Worm (Caenorhabditis elegans) whole organism, late embryonic: ENCODE data around the gene vha-14.

Source experiments
- ama-1 ChIP-seq: fragments of 150-350 bp; optimal IDR thresholded peaks from 2 replicates; lab custom pipeline; 2014
- ceh-2 ChIP-seq: sonication (generic microtip); optimal IDR thresholded peaks from 2 replicates; lab custom pipeline; 2016; ENCODE audit warnings: missing genotype, missing genetic modification characterization, missing compliant biosample characterization
- ceh-22 ChIP-seq: sonication (generic microtip); optimal IDR thresholded peaks from 2 replicates; lab custom pipeline; 2017; ENCODE audit warnings: missing biosample characterization, missing genetic modification characterization
- fkh-6 ChIP-seq: sonication (generic microtip); optimal IDR thresholded peaks from 2 replicates; lab custom pipeline; 2016; ENCODE audit warnings: missing genetic modification characterization, missing compliant biosample characterization
- hlh-6 ChIP-seq: sonication (generic microtip); optimal IDR thresholded peaks from 2 replicates; lab custom pipeline; 2016; ENCODE audit warnings: missing genotype, missing genetic modification characterization, missing compliant biosample characterization
- hlh-8 ChIP-seq: sonication (generic microtip); optimal IDR thresholded peaks from 2 replicates; lab custom pipeline; 2016; ENCODE audit warnings: missing genotype, missing genetic modification characterization, missing compliant biosample characterization
- nhr-11 ChIP-seq: fragments of 150-350 bp; optimal IDR thresholded peaks from 2 replicates; lab custom pipeline; 2014; ENCODE audit warnings: missing biosample characterization, missing genetic modification characterization
- pax-1 ChIP-seq: fragments of 150-350 bp; optimal IDR thresholded peaks from 2 replicates; lab custom pipeline; 2014; ENCODE audit warnings: missing biosample characterization, missing genetic modification characterization
- pha-2 ChIP-seq: sonication (generic microtip); optimal IDR thresholded peaks from 2 replicates; lab custom pipeline; 2017; ENCODE audit warnings: mild to moderate bottlenecking, missing genetic modification characterization, missing compliant biosample characterization
- pha-4 ChIP-seq: fragments of 150-350 bp; optimal IDR thresholded peaks from 2 replicates; lab custom pipeline; 2018; ENCODE audit warnings: missing biosample characterization, missing genetic modification reagents, missing genetic modification characterization
- rnt-1 ChIP-seq: sonication (generic microtip); optimal IDR thresholded peaks from 2 replicates; lab custom pipeline; 2016; ENCODE audit warnings: missing genetic modification characterization, missing compliant biosample characterization
- sox-4 ChIP-seq: sonication (generic microtip); optimal IDR thresholded peaks from 2 replicates; lab custom pipeline; 2017; ENCODE audit warnings: mild to moderate bottlenecking, missing genetic modification characterization, inconsistent platforms, missing compliant biosample characterization
- unc-55 ChIP-seq: sonication (generic microtip); optimal IDR thresholded peaks from 2 replicates; lab custom pipeline; 2017; ENCODE audit warnings: missing biosample characterization, missing genetic modification reagents, missing genetic modification characterization
- zip-5 ChIP-seq: sonication (generic microtip); optimal IDR thresholded peaks from 2 replicates; lab custom pipeline; 2016; ENCODE audit warnings: missing genetic modification characterization, missing compliant biosample characterization

DNA sequence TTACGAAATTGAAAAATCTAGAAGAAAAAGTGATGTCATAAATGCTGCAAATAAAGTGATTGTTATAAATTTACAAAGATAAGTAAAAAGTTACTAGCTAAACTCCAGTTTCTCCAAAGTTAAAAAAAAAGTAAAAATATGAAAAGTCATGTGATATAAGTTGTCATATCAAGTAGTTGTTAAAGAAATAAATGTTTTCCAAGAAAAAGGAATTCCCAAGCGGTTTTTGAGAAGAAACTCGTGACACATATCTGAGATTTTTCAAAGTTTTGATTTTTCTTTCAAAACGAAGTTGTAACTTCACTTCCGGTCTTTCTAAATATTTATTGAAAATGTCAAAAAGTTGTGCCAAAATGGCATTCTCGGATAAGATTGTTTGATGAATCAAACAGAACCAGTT lies 6.8 kb upstream of the vha-14 start:
- TF ChIP-seq sox-4 (tag; lab: Kevin White, UChicago) (no peak), ceh-22 (no peak), zip-5 (no peak), pax-1 (tag; lab: Kevin White, UChicago) (no peak), unc-55 (GFP tag; lab: Kevin White, UChicago) (no peak), ama-1 (lab: Kevin White, UChicago) (no peak), fkh-6 (tag; lab: Kevin White, UChicago) (no peak), pha-2 (tag; lab: Kevin White, UChicago) (no peak), nhr-11 (tag; lab: Kevin White, UChicago) (no peak), rnt-1 (no peak), pha-4 (tag; lab: Kevin White, UChicago) (no peak), ceh-2 (tag; lab: Kevin White, UChicago) (no peak), hlh-6 (no peak), hlh-8 (no peak)
